Worm (Caenorhabditis elegans) whole organism, mixed stage, embryonic: ENCODE results near the gene col-150.

ENCODE experiments used
- blmp-1 ChIP-seq: fragments of 150-350 bp; optimal IDR thresholded peaks from 2 replicates; lab custom pipeline; 2014; ENCODE audit warnings: missing biosample characterization, missing genetic modification characterization
- drap-1 ChIP-seq: fragments of 200-800 bp; sonication (Bioruptor generic); optimal IDR thresholded peaks from 3 replicates; lab custom pipeline; 2018; ENCODE audit warnings: mild to moderate bottlenecking, missing genetic modification characterization, missing compliant biosample characterization
- elt-1 ChIP-seq: sonication (generic microtip); optimal IDR thresholded peaks from 2 replicates; lab custom pipeline; 2017; ENCODE audit warnings: missing genetic modification characterization, mild to moderate bottlenecking, missing compliant biosample characterization, antibody characterized with exemption, moderate library complexity, borderline replicate concordance; ENCODE audit not compliant: insufficient read depth
- elt-3 ChIP-seq: fragments of 150-350 bp; optimal IDR thresholded peaks from 2 replicates; lab custom pipeline; 2014; ENCODE audit warnings: missing biosample characterization, missing genetic modification characterization
- lsy-2 ChIP-seq: fragments of 150-350 bp; optimal IDR thresholded peaks from 2 replicates; lab custom pipeline; 2014; ENCODE audit warnings: missing biosample characterization, missing genetic modification characterization
- nhr-12 ChIP-seq: fragments of 150-350 bp; optimal IDR thresholded peaks from 2 replicates; lab custom pipeline; 2014; ENCODE audit warnings: missing biosample characterization, missing genetic modification characterization
- nhr-237 ChIP-seq: fragments of 150-350 bp; optimal IDR thresholded peaks from 2 replicates; lab custom pipeline; 2014; ENCODE audit warnings: missing biosample characterization, missing genetic modification characterization
- pha-4 ChIP-seq: fragments of 150-350 bp; optimal IDR thresholded peaks from 2 replicates; lab custom pipeline; 2018; ENCODE audit warnings: missing biosample characterization, missing genetic modification reagents, missing genetic modification characterization
- sem-2 ChIP-seq: fragments of 200-800 bp; sonication (Bioruptor generic); optimal IDR thresholded peaks from 2 replicates; lab custom pipeline; 2018; ENCODE audit warnings: mild to moderate bottlenecking, missing genetic modification characterization, missing compliant biosample characterization
- snpc-4 ChIP-seq: fragments of 150-350 bp; optimal IDR thresholded peaks from 2 replicates; lab custom pipeline; 2014; ENCODE audit warnings: missing biosample characterization, missing genetic modification characterization
- unc-39 ChIP-seq: fragments of 150-350 bp; optimal IDR thresholded peaks from 2 replicates; lab custom pipeline; 2014; ENCODE audit warnings: missing biosample characterization, missing genetic modification characterization
- unc-62 ChIP-seq: fragments of 150-350 bp; optimal IDR thresholded peaks from 2 replicates; lab custom pipeline; 2014; ENCODE audit warnings: missing biosample characterization, missing genetic modification reagents, missing genetic modification characterization

DNA sequence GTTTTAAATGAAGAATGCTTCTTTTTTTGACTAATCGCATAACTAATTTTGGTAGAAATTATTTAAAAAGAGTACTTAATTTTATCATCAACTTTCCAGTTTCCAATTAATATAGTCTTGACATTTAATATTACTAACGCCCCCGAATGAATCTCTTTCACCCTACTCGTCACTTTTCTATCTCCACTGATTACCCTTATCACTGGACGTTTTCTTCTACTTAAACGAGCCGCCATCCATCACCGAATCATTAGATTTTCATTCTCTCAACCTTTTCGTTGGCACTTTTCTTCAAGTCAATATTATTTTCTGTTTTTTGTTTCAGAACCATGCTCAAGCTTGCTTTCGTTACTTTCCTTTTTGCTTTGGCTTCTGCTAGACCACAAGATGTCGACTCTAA lies 16.9 kb downstream of the col-150 start, which contains the start of gene lys-1:
- TF ChIP-seq unc-39, result no peak
- TF ChIP-seq elt-1 (tag; lab: Kevin White, UChicago), result no peak
- TF ChIP-seq blmp-1 (tag; lab: Kevin White, UChicago), result no peak
- TF ChIP-seq nhr-12 (tag; lab: Kevin White, UChicago), result no peak
- TF ChIP-seq sem-2 (GFP tag; lab: Kevin White, UChicago), result no peak
- no peak for TF ChIP-seq elt-3 (tag; lab: Kevin White, UChicago)
- TF ChIP-seq snpc-4 (tag; lab: Kevin White, UChicago), result no peak
- TF ChIP-seq drap-1 (GFP tag; lab: Kevin White, UChicago), result no peak
- no peak for TF ChIP-seq nhr-237 (tag; lab: Kevin White, UChicago)
- no peak for TF ChIP-seq unc-62 (GFP tag; lab: Kevin White, UChicago)
- no peak for TF ChIP-seq pha-4 (tag; lab: Kevin White, UChicago)
- no peak for TF ChIP-seq lsy-2 (tag; lab: Kevin White, UChicago)
